Worm (Caenorhabditis elegans) whole organism, mixed stage, embryonic: ENCODE data around the gene rml-3.

Experiments
- elt-3 ChIP-seq: fragments of 150-350 bp; optimal IDR thresholded peaks from 2 replicates; lab custom pipeline; 2014; ENCODE audit warnings: missing biosample characterization, missing genetic modification characterization
- flh-1 ChIP-seq: fragments of 200-800 bp; sonication (Bioruptor generic); optimal IDR thresholded peaks from 2 replicates; lab custom pipeline; 2018; ENCODE audit warnings: mild to moderate bottlenecking, missing genetic modification characterization, moderate library complexity, missing compliant biosample characterization
- lin-32 ChIP-seq: fragments of 200-800 bp; sonication (Bioruptor generic); optimal IDR thresholded peaks from 2 replicates; lab custom pipeline; 2018; ENCODE audit warnings: mild to moderate bottlenecking, missing genetic modification characterization, missing compliant biosample characterization
- mep-1 ChIP-seq: fragments of 150-350 bp; optimal IDR thresholded peaks from 2 replicates; lab custom pipeline; 2017; ENCODE audit warnings: missing biosample characterization, missing genetic modification reagents, missing genetic modification characterization, inconsistent platforms
- mls-2 ChIP-seq: sonication (generic microtip); optimal IDR thresholded peaks from 2 replicates; lab custom pipeline; 2016; ENCODE audit warnings: mild to moderate bottlenecking, missing genetic modification characterization, moderate library complexity, missing compliant biosample characterization
- nhr-28 ChIP-seq: fragments of 150-350 bp; optimal IDR thresholded peaks from 2 replicates; lab custom pipeline; 2014; ENCODE audit warnings: missing biosample characterization, missing genetic modification characterization
- pha-4 ChIP-seq: fragments of 150-350 bp; optimal IDR thresholded peaks from 2 replicates; lab custom pipeline; 2018; ENCODE audit warnings: missing biosample characterization, missing genetic modification reagents, missing genetic modification characterization
- snpc-4 ChIP-seq: fragments of 150-350 bp; optimal IDR thresholded peaks from 2 replicates; lab custom pipeline; 2014; ENCODE audit warnings: missing biosample characterization, missing genetic modification characterization
- unc-62 ChIP-seq: fragments of 150-350 bp; optimal IDR thresholded peaks from 2 replicates; lab custom pipeline; 2014; ENCODE audit warnings: missing biosample characterization, missing genetic modification reagents, missing genetic modification characterization

ce11 chrX:6263194-6263698 lies 24.4 kb upstream of the rml-3 start, which contains the start of gene W05H9.4:
- TF ChIP-seq mep-1 (tag; lab: Kevin White, UChicago) (peak; percentile 12), elt-3 (no peak), unc-62 (GFP tag; lab: Kevin White, UChicago) (no peak), lin-32 (GFP tag; lab: Kevin White, UChicago) (no peak), pha-4 (tag; lab: Kevin White, UChicago) (no peak), flh-1 (GFP tag; lab: Kevin White, UChicago) (no peak), nhr-28 (tag; lab: Kevin White, UChicago) (no peak), snpc-4 (tag; lab: Kevin White, UChicago) (no peak), mls-2 (peak; percentile 75)
